Fruit fly (Drosophila melanogaster) whole organism: ENCODE data around the gene CG17598.

ENCODE experiments used
- CG8478 ChIP-seq: fragments of >200 bp; optimal IDR thresholded peaks from 2 replicates; lab custom pipeline; 2018; ENCODE audit warnings: inconsistent platforms
- Dll ChIP-seq: fragments of >200 bp; optimal IDR thresholded peaks from 2 replicates; lab custom pipeline; 2017
- EcR ChIP-seq, 2 experiments: fragments of >200 bp; optimal IDR thresholded peaks; 2 replicates each; lab custom pipeline; 2017; ENCODE audit warnings: missing biosample characterization in 2 of 2, missing genetic modification characterization in 2 of 2, missing genetic modification reagents in 2 of 2
- pan ChIP-seq: fragments of >200 bp; optimal IDR thresholded peaks from 2 replicates; lab custom pipeline; 2017
- psq ChIP-seq: fragments of >200 bp; optimal IDR thresholded peaks from 2 replicates; lab custom pipeline; 2017
- usp ChIP-seq: fragments of >200 bp; optimal IDR thresholded peaks from 2 replicates; lab custom pipeline; 2017; ENCODE audit warnings: missing biosample characterization, missing genetic modification characterization, mixed read lengths

CG17598 gene

dm6 chrX:22509085-22509484, 31.1 kb downstream of the CG17598 start:
- no peak for TF ChIP-seq EcR (GFP tag; optimal IDR thresholded peaks at IDR 0.05; lab: Kevin White, UChicago)
- no peak for TF ChIP-seq pan (lab: Kevin White, UChicago)
- TF ChIP-seq Dll (lab: Kevin White, UChicago) = no peak
- TF ChIP-seq CG8478 (lab: Kevin White, UChicago) = no peak
- TF ChIP-seq psq (lab: Kevin White, UChicago) = no peak
- TF ChIP-seq usp (GFP tag; lab: Kevin White, UChicago) = no peak

DNA sequence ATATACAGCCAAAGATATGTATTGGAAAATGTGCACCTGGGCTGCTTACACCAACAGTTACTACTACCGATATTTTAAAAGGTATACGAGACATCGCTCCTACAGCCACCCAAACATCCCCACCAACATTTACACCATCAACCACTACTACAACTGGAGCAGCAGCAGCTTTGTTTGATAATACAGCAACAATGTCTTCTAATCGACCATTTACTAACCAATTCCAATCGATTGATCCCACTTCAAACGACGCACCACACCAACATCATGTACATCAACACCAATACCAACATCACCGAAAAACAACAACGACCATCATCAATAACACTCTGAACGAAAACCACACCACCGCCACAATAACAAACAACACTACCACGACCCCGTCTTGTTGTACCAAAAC, 38.0 kb downstream of the CG17598 start:
- no peak for TF ChIP-seq usp (GFP tag; lab: Kevin White, UChicago)
- TF ChIP-seq CG8478 (lab: Kevin White, UChicago) = no peak
- no peak for TF ChIP-seq psq (lab: Kevin White, UChicago)
- TF ChIP-seq Dll (lab: Kevin White, UChicago) = no peak
- TF ChIP-seq EcR (GFP tag; optimal IDR thresholded peaks at IDR 0.05; lab: Kevin White, UChicago) = no peak
- TF ChIP-seq pan (lab: Kevin White, UChicago) = no peak

dm6 chrX:22499557-22499956, 40.6 kb downstream of the CG17598 start:
- no peak for TF ChIP-seq CG8478 (lab: Kevin White, UChicago)
- no peak for TF ChIP-seq EcR (GFP tag; optimal IDR thresholded peaks at IDR 0.05; lab: Kevin White, UChicago)
- TF ChIP-seq psq (lab: Kevin White, UChicago) = no peak
- no peak for TF ChIP-seq Dll (lab: Kevin White, UChicago)
- TF ChIP-seq pan (lab: Kevin White, UChicago) = no peak
- TF ChIP-seq usp (GFP tag; lab: Kevin White, UChicago) = no peak

DNA sequence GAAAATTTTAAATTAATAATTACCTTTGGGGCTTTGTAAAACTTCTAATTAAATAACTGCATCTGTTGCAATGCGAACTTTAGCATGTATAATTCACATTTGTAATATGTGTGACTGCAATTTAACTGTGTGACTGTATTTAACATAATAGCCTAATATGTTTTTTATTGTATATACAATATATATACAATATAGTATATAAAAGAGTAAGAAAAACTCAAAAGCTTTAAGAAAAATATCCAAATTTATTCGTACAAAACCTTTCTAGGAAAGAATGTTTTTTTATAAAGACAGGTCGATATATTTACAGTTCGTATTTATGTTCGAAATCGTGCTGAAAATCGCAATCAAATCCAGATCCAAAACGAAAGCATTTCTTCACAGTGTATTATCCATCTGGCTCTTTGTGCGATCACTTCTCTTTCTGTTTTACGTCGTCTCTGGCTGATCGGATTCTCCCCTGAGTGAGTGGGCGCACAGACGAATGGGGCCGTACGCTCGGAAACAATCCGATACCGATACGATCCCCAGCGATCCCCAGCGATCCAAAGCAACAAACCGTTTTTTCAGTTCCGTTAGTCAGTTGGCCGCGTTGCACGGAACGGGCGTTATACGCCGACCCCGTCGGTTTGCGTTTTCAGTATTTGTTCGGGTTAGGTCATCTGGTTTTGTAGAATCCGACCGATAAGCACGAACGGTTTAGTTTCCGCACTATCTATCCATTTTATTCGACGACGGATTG, 49.0 kb downstream of the CG17598 start:
- TF ChIP-seq pan (lab: Kevin White, UChicago) (no peak), psq (lab: Kevin White, UChicago) (no peak), usp (GFP tag; lab: Kevin White, UChicago) (no peak), CG8478 (lab: Kevin White, UChicago) (no peak), EcR (GFP tag; optimal IDR thresholded peaks at IDR 0.05; lab: Kevin White, UChicago) (no peak)

DNA sequence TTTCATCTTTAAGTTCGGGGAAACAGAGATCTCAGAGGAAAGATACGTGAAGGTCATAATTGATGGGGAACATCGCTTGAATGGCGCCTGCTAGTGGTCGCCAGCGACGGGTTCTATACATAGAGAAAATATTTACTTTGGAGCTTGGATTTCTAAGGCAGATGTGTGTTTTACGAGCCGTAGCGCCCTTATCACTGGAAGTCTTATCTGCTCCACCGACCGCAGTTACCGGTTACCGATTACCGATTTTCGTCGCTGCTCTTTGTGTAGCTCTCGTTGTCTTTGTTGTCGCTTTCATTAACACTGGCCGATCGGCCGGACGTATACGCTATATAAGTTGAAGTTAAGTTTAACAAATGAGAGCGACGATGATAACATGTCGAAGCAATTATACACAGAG, 49.6 kb downstream of the CG17598 start:
- TF ChIP-seq pan (lab: Kevin White, UChicago) (no peak), psq (lab: Kevin White, UChicago) (no peak), Dll (lab: Kevin White, UChicago) (no peak), usp (GFP tag; lab: Kevin White, UChicago) (no peak), CG8478 (lab: Kevin White, UChicago) (no peak), EcR (GFP tag; optimal IDR thresholded peaks at IDR 0.05; lab: Kevin White, UChicago) (no peak)

dm6 chrX:22487667-22488593, 52.3 kb downstream of the CG17598 start:
- TF ChIP-seq CG8478 (lab: Kevin White, UChicago) = no peak
- TF ChIP-seq EcR (GFP tag; optimal IDR thresholded peaks at IDR 0.05; lab: Kevin White, UChicago) = no peak
- no peak for TF ChIP-seq usp (GFP tag; lab: Kevin White, UChicago)
- TF ChIP-seq Dll (lab: Kevin White, UChicago) = no peak
- TF ChIP-seq psq (lab: Kevin White, UChicago) = no peak
- TF ChIP-seq pan (lab: Kevin White, UChicago) = no peak

dm6 chrX:22486919-22487634, 53.1 kb downstream of the CG17598 start:
- no peak for TF ChIP-seq psq (lab: Kevin White, UChicago)
- no peak for TF ChIP-seq usp (GFP tag; lab: Kevin White, UChicago)
- no peak for TF ChIP-seq Dll (lab: Kevin White, UChicago)
- no peak for TF ChIP-seq CG8478 (lab: Kevin White, UChicago)
- TF ChIP-seq EcR (GFP tag; optimal IDR thresholded peaks at IDR 0.05; lab: Kevin White, UChicago) = no peak
- TF ChIP-seq pan (lab: Kevin White, UChicago) = no peak

DNA sequence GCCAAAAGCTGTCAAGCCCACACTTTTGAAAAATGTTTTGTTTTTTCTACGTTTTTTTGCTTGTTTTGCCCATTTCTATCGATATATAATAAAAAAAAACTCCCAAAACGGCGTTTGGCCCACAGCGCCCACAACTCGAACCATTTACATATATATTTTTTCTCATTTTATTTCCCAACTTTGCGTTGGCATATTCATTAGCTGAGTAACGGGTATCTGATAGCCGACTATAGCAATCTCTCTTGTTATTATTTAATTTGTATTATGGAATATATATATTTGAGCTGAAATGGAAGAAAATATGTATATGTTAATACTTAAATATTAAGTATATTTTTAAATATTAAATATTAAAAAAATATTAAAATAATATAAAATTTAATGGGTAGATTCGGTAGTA, 53.7 kb downstream of the CG17598 start:
- TF ChIP-seq CG8478 (lab: Kevin White, UChicago) (no peak), Dll (lab: Kevin White, UChicago) (no peak), psq (lab: Kevin White, UChicago) (no peak), usp (GFP tag; lab: Kevin White, UChicago) (no peak), pan (lab: Kevin White, UChicago) (no peak), EcR (GFP tag; optimal IDR thresholded peaks at IDR 0.05; lab: Kevin White, UChicago) (no peak)
